Worm (Caenorhabditis elegans) whole organism, young adult: ENCODE measurements around the gene nspb-6.

Experiments used
- D2030.7 ChIP-seq: fragments of 200-800 bp; sonication (Bioruptor generic); IDR thresholded peaks from 2 replicates; pipeline ENCODE4 v1.3.6; 2022; ENCODE audit warnings: missing genetic modification reagents, missing genetic modification characterization, missing compliant biosample characterization
- aptf-3 ChIP-seq: fragments of 200-800 bp; sonication (Bioruptor generic); IDR thresholded peaks from 2 replicates; pipeline ENCODE4 v1.3.6; 2022; ENCODE audit warnings: missing genetic modification characterization, missing compliant biosample characterization
- cebp-2 ChIP-seq: fragments of 200-800 bp; sonication (Bioruptor generic); IDR thresholded peaks from 2 replicates; pipeline ENCODE4 v1.3.6; 2022; ENCODE audit warnings: missing genetic modification characterization, missing compliant biosample characterization
- ceh-58 ChIP-seq: fragments of 200-800 bp; sonication (Bioruptor generic); IDR thresholded peaks from 2 replicates; pipeline ENCODE4 v1.3.6; 2022; ENCODE audit warnings: missing genetic modification characterization, missing compliant biosample characterization
- dpff-1 ChIP-seq: sonication (generic microtip); optimal IDR thresholded peaks from 2 replicates; lab custom pipeline; 2017; ENCODE audit warnings: mild to moderate bottlenecking, missing genetic modification characterization, missing compliant biosample characterization
- dpl-1 ChIP-seq: fragments of 150-350 bp; optimal IDR thresholded peaks from 2 replicates; lab custom pipeline; 2014; ENCODE audit warnings: missing biosample characterization, missing genetic modification reagents, missing genetic modification characterization
- egl-44 ChIP-seq: fragments of 200-800 bp; sonication (Bioruptor generic); IDR thresholded peaks from 2 replicates; pipeline ENCODE4 v1.3.6; 2022; ENCODE audit warnings: missing genetic modification reagents, missing genetic modification characterization, missing compliant biosample characterization
- lsl-1 ChIP-seq: fragments of 200-800 bp; sonication (Bioruptor generic); optimal IDR thresholded peaks from 2 replicates; lab custom pipeline; 2018; ENCODE audit warnings: mild to moderate bottlenecking, missing genetic modification characterization, moderate library complexity, missing compliant biosample characterization
- snpc-1.1 ChIP-seq: sonication (generic microtip); optimal IDR thresholded peaks from 2 replicates; lab custom pipeline; 2017; ENCODE audit warnings: missing genetic modification characterization, mild to moderate bottlenecking, missing compliant biosample characterization, antibody characterized with exemption, moderate library complexity, missing genotype, missing genetic modification reagents; ENCODE audit not compliant: insufficient read depth

ce11 chrIV:5847986-5848707 lies 47.1 kb upstream of the nspb-6 start, which contains the start of gene sams-3:
- 0 out of 2 replicates have a peak, but pooled peaks have one; percentile 15 for TF ChIP-seq D2030.7 (GFP tag; lab: Robert Waterston, UW)
- TF ChIP-seq aptf-3 (GFP tag; lab: Robert Waterston, UW) = no peak
- TF ChIP-seq cebp-2 (GFP tag; lab: Robert Waterston, UW) = no peak
- TF ChIP-seq ceh-58 (GFP tag; lab: Robert Waterston, UW) = no peak
- no peak for TF ChIP-seq lsl-1 (GFP tag; lab: Kevin White, UChicago)
- TF ChIP-seq egl-44 (GFP tag; lab: Robert Waterston, UW) = no peak
- TF ChIP-seq snpc-1.1 (tag; lab: Kevin White, UChicago) = no peak
- TF ChIP-seq dpff-1 (tag; lab: Kevin White, UChicago) = no peak
- no peak for TF ChIP-seq dpl-1 (GFP tag; lab: Kevin White, UChicago)
